Fruit fly (Drosophila melanogaster) whole organism, embryonic: Measurements from ENCODE around the gene CG5056.

Experiments
- Atf-2 ChIP-seq: fragments of 200-800 bp; sonication (Bioruptor generic); optimal IDR thresholded peaks from 2 replicates; lab custom pipeline; 2016; ENCODE audit warnings: missing biosample characterization, missing genetic modification characterization
- Bteb2 ChIP-seq: fragments of 200-800 bp; sonication (Bioruptor generic); optimal IDR thresholded peaks from 2 replicates; lab custom pipeline; 2016; ENCODE audit warnings: missing biosample characterization, missing genetic modification characterization
- CG11723 ChIP-seq: fragments of 200-800 bp; sonication (Bioruptor generic); optimal IDR thresholded peaks from 2 replicates; lab custom pipeline; 2017; ENCODE audit warnings: missing biosample characterization, mild to moderate bottlenecking, missing genetic modification characterization
- CG12391 ChIP-seq: fragments of 200-800 bp; sonication (Bioruptor generic); optimal IDR thresholded peaks from 3 replicates; lab custom pipeline; 2018; ENCODE audit warnings: missing biosample characterization, mild to moderate bottlenecking, missing genetic modification characterization, moderate library complexity
- CG12744 ChIP-seq: fragments of 200-800 bp; sonication (Bioruptor generic); optimal IDR thresholded peaks from 2 replicates; lab custom pipeline; 2016; ENCODE audit warnings: missing biosample characterization, missing genetic modification characterization
- CG14014 ChIP-seq: fragments of 200-800 bp; sonication (Bioruptor generic); IDR thresholded peaks from 2 replicates; pipeline ENCODE4 v1.3.6; 2022; ENCODE audit warnings: missing biosample characterization, missing genetic modification characterization
- CG14441 ChIP-seq: fragments of 200-800 bp; sonication (Bioruptor generic); IDR thresholded peaks from 2 replicates; pipeline ENCODE4 v1.3.6; 2022; ENCODE audit warnings: missing biosample characterization, missing genetic modification characterization
- CG1529 ChIP-seq: fragments of 200-800 bp; sonication (Bioruptor generic); optimal IDR thresholded peaks from 3 replicates; lab custom pipeline; 2018; ENCODE audit warnings: missing biosample characterization, missing genetic modification characterization
- CG15514 ChIP-seq: fragments of 200-800 bp; sonication (Bioruptor generic); optimal IDR thresholded peaks from 3 replicates; lab custom pipeline; 2017; ENCODE audit warnings: missing biosample characterization, missing genetic modification characterization, mild to moderate bottlenecking, moderate library complexity, missing genetic modification reagents
- CG1603 ChIP-seq: fragments of 200-800 bp; sonication (Bioruptor generic); optimal IDR thresholded peaks from 2 replicates; lab custom pipeline; 2019; ENCODE audit warnings: missing biosample characterization, mild to moderate bottlenecking, missing genetic modification characterization, moderate library complexity
- CG17359 ChIP-seq: fragments of 200-800 bp; sonication (Bioruptor generic); optimal IDR thresholded peaks from 3 replicates; lab custom pipeline; 2018; ENCODE audit warnings: missing biosample characterization, mild to moderate bottlenecking, missing genetic modification characterization, moderate library complexity
- CG17361 ChIP-seq: fragments of 200-800 bp; sonication (Bioruptor generic); IDR thresholded peaks from 3 replicates; pipeline ENCODE4 v1.3.6; 2022; ENCODE audit warnings: missing biosample characterization, missing genetic modification characterization
- CG17612 ChIP-seq: fragments of 200-800 bp; sonication (Bioruptor generic); IDR thresholded peaks from 2 replicates; pipeline ENCODE4 v1.3.6; 2022; ENCODE audit warnings: missing biosample characterization, missing genetic modification characterization
- CG30403 ChIP-seq: fragments of 200-800 bp; sonication (Bioruptor generic); optimal IDR thresholded peaks from 3 replicates; lab custom pipeline; 2016; ENCODE audit warnings: missing biosample characterization, missing genetic modification characterization
- CG31365 ChIP-seq: fragments of 200-800 bp; sonication (Bioruptor generic); optimal IDR thresholded peaks from 2 replicates; lab custom pipeline; 2018; ENCODE audit warnings: missing biosample characterization, mild to moderate bottlenecking, missing genetic modification characterization
- CG32532 ChIP-seq: fragments of 200-800 bp; sonication (Bioruptor generic); IDR thresholded peaks from 2 replicates; pipeline ENCODE4 v1.3.6; 2022; ENCODE audit warnings: missing biosample characterization, missing genetic modification characterization
- CG33213 ChIP-seq: fragments of 200-800 bp; sonication (Bioruptor generic); optimal IDR thresholded peaks from 3 replicates; lab custom pipeline; 2016; ENCODE audit warnings: missing biosample characterization, missing genetic modification characterization
- CG4282 ChIP-seq: fragments of 200-800 bp; sonication (Bioruptor generic); optimal IDR thresholded peaks from 2 replicates; lab custom pipeline; 2016; ENCODE audit warnings: missing biosample characterization, missing genetic modification characterization
- CG7786 ChIP-seq: fragments of 200-800 bp; sonication (Bioruptor generic); optimal IDR thresholded peaks from 2 replicates; lab custom pipeline; 2016; ENCODE audit warnings: missing biosample characterization, missing genetic modification characterization
- CG7987 ChIP-seq: fragments of 200-800 bp; sonication (Bioruptor generic); optimal IDR thresholded peaks from 2 replicates; lab custom pipeline; 2018; ENCODE audit warnings: missing biosample characterization, mild to moderate bottlenecking, missing genetic modification characterization, moderate library complexity
- CG8359 ChIP-seq: fragments of 200-800 bp; sonication (Bioruptor generic); optimal IDR thresholded peaks from 2 replicates; lab custom pipeline; 2017; ENCODE audit warnings: missing biosample characterization, mild to moderate bottlenecking, missing genetic modification characterization, borderline replicate concordance
- CG8924 ChIP-seq: fragments of 200-800 bp; optimal IDR thresholded peaks from 3 replicates; lab custom pipeline; 2019; ENCODE audit warnings: missing biosample characterization, mild to moderate bottlenecking, missing genetic modification characterization, moderate library complexity
- CkIIα-i1 ChIP-seq: fragments of 200-800 bp; sonication (Bioruptor generic); IDR thresholded peaks from 2 replicates; pipeline ENCODE4 v1.3.6; 2022; ENCODE audit warnings: missing biosample characterization, missing genetic modification characterization
- CrebB ChIP-seq: fragments of 200-800 bp; sonication (Bioruptor generic); optimal IDR thresholded peaks from 3 replicates; lab custom pipeline; 2018; ENCODE audit warnings: missing biosample characterization, mild to moderate bottlenecking, missing genetic modification characterization
- Doc2 ChIP-seq: fragments of 200-800 bp; sonication (Bioruptor generic); IDR thresholded peaks from 2 replicates; pipeline ENCODE4 v1.3.6; 2022; ENCODE audit warnings: missing biosample characterization, missing genetic modification characterization
- Dp ChIP-seq: fragments of 200-800 bp; sonication (Bioruptor generic); optimal IDR thresholded peaks from 2 replicates; lab custom pipeline; 2018; ENCODE audit warnings: missing biosample characterization, mild to moderate bottlenecking, missing genetic modification characterization, moderate library complexity
- Ets65A ChIP-seq: fragments of 200-800 bp; sonication (Bioruptor generic); peaks from one replicate; lab custom pipeline; 2016; ENCODE audit warnings: missing biosample characterization, missing genetic modification characterization
- Fer1 ChIP-seq: fragments of 200-800 bp; sonication (Bioruptor generic); optimal IDR thresholded peaks from 2 replicates; lab custom pipeline; 2017; ENCODE audit warnings: missing biosample characterization, mild to moderate bottlenecking, missing genetic modification characterization
- Fer3 ChIP-seq: fragments of 200-800 bp; sonication (Bioruptor generic); optimal IDR thresholded peaks from 2 replicates; lab custom pipeline; 2018; ENCODE audit warnings: missing biosample characterization, mild to moderate bottlenecking, missing genetic modification characterization, moderate library complexity
- HLHmδ ChIP-seq: fragments of 200-800 bp; sonication (Bioruptor generic); optimal IDR thresholded peaks from 2 replicates; lab custom pipeline; 2018; ENCODE audit warnings: missing biosample characterization, mild to moderate bottlenecking, missing genetic modification characterization, moderate library complexity
- Hey ChIP-seq: fragments of 200-800 bp; sonication (Bioruptor generic); optimal IDR thresholded peaks from 3 replicates; lab custom pipeline; 2018; ENCODE audit warnings: missing biosample characterization, mild to moderate bottlenecking, missing genetic modification characterization
- Max ChIP-seq: fragments of 200-800 bp; sonication (Bioruptor generic); optimal IDR thresholded peaks from 2 replicates; lab custom pipeline; 2016; ENCODE audit warnings: missing biosample characterization, mild to moderate bottlenecking, missing genetic modification characterization
- Stat92E ChIP-seq, 3 experiments: fragments of >200 bp in 2 of 3; fragments of 200-800 bp in 1 of 3; sonication (Bioruptor generic) in 1 of 3; optimal IDR thresholded peaks; 2 replicates each; lab custom pipeline; 2017 to 2019; ENCODE audit warnings: missing biosample characterization in 3 of 3, missing genetic modification characterization in 3 of 3, mild to moderate bottlenecking in 1 of 3, moderate library complexity in 1 of 3
- Taf1 ChIP-seq: fragments of 200-800 bp; sonication (Bioruptor generic); IDR thresholded peaks from 2 replicates; pipeline ENCODE4 v1.3.6; 2022; ENCODE audit warnings: missing biosample characterization, missing genetic modification characterization
- bbx ChIP-seq: fragments of 200-800 bp; sonication (Bioruptor generic); IDR thresholded peaks from 2 replicates; pipeline ENCODE4 v1.3.6; 2022; ENCODE audit warnings: missing biosample characterization, missing genetic modification characterization; ENCODE audit not compliant: partially characterized antibody
- dmrt11E ChIP-seq: fragments of 200-800 bp; sonication (Bioruptor generic); optimal IDR thresholded peaks from 3 replicates; lab custom pipeline; 2018; ENCODE audit warnings: missing biosample characterization, mild to moderate bottlenecking, missing genetic modification characterization, moderate library complexity
- dpn ChIP-seq, 2 experiments: fragments of 200-800 bp; sonication (Bioruptor generic); optimal IDR thresholded peaks; 3 replicates each; lab custom pipeline; 2016; ENCODE audit warnings: missing biosample characterization in 2 of 2, missing genetic modification characterization in 2 of 2
- fd3F ChIP-seq: fragments of 200-800 bp; sonication (Bioruptor generic); optimal IDR thresholded peaks from 2 replicates; lab custom pipeline; 2018; ENCODE audit warnings: missing biosample characterization, mild to moderate bottlenecking, missing genetic modification characterization, moderate library complexity
- fru ChIP-seq: fragments of >200 bp; optimal IDR thresholded peaks from 2 replicates; lab custom pipeline; 2017
- gce ChIP-seq: fragments of 200-800 bp; sonication (Bioruptor generic); IDR thresholded peaks from 3 replicates; pipeline ENCODE4 v1.3.6; 2022; ENCODE audit warnings: missing biosample characterization, missing genetic modification characterization
- gfzf ChIP-seq: fragments of 200-800 bp; sonication (Bioruptor generic); optimal IDR thresholded peaks from 2 replicates; lab custom pipeline; 2016; ENCODE audit warnings: missing biosample characterization, mild to moderate bottlenecking, missing genetic modification characterization, moderate library complexity
- grau ChIP-seq: fragments of 200-800 bp; optimal IDR thresholded peaks from 3 replicates; lab custom pipeline; 2019; ENCODE audit warnings: missing biosample characterization, mild to moderate bottlenecking, missing genetic modification characterization, moderate library complexity
- insv ChIP-seq, 2 experiments: fragments of 200-800 bp; sonication (Bioruptor generic); optimal IDR thresholded peaks; 3 replicates each; lab custom pipeline; 2016 to 2018; ENCODE audit warnings: missing biosample characterization in 2 of 2, missing genetic modification characterization in 2 of 2
- kay ChIP-seq: fragments of 200-800 bp; sonication (Bioruptor generic); optimal IDR thresholded peaks from 2 replicates; lab custom pipeline; 2016; ENCODE audit warnings: missing biosample characterization, missing genetic modification characterization
- mld ChIP-seq: fragments of 200-800 bp; sonication (Bioruptor generic); IDR thresholded peaks from 3 replicates; pipeline ENCODE4 v1.3.6; 2022; ENCODE audit warnings: missing biosample characterization, missing genetic modification characterization; ENCODE audit not compliant: partially characterized antibody
- psq ChIP-seq: fragments of 200-800 bp; sonication (Bioruptor generic); optimal IDR thresholded peaks from 2 replicates; lab custom pipeline; 2017; ENCODE audit warnings: missing biosample characterization, missing genetic modification characterization
- row ChIP-seq: fragments of 200-800 bp; sonication (Bioruptor generic); IDR thresholded peaks from 3 replicates; pipeline ENCODE4 v1.3.6; 2022; ENCODE audit warnings: missing biosample characterization, missing genetic modification characterization
- sr ChIP-seq: fragments of 200-800 bp; sonication (Bioruptor generic); IDR thresholded peaks from 3 replicates; pipeline ENCODE4 v1.3.6; 2022; ENCODE audit warnings: missing biosample characterization, missing genetic modification characterization
- sug ChIP-seq: fragments of 200-800 bp; optimal IDR thresholded peaks from 2 replicates; lab custom pipeline; 2019; ENCODE audit warnings: missing biosample characterization, mild to moderate bottlenecking, missing genetic modification characterization, moderate library complexity
- tio ChIP-seq: fragments of 200-800 bp; sonication (Bioruptor generic); optimal IDR thresholded peaks from 2 replicates; lab custom pipeline; 2017; ENCODE audit warnings: missing biosample characterization, missing genetic modification characterization, inconsistent platforms
- toy ChIP-seq: fragments of 200-800 bp; sonication (Bioruptor generic); IDR thresholded peaks from 2 replicates; pipeline ENCODE4 v1.3.6; 2022; ENCODE audit warnings: missing biosample characterization, missing genetic modification characterization
- wdn ChIP-seq: fragments of 200-800 bp; sonication (Bioruptor generic); IDR thresholded peaks from 2 replicates; pipeline ENCODE4 v1.3.6; 2022; ENCODE audit warnings: missing biosample characterization, missing genetic modification characterization

Gene CG5056

DNA sequence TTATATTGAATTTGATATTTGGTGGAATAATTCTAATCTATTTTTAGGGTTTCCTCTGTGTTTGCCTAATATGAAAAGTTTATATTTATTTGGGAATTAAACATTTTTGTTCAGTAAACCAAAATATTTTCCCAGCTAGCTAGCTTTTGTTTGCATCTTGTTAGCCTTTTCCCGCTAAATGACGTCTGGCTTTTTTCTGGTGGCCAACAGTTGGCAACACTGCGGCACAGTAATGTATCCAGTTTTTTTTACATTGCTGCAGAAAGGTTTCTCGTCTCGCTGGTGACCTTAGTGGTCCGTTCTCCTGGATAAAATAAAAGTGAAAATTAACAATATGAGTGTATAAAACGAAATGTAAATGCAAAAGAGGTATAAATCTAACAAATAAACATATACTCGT lies 2.3 kb upstream of the CG5056 start, which contains the start of gene lft (continued):
- no peak for TF ChIP-seq Fer3 (tag; lab: Kevin White, UChicago)
- no peak for TF ChIP-seq fru (lab: Kevin White, UChicago)
- TF ChIP-seq CG1529 (GFP tag; lab: Kevin White, UChicago), result no peak
- TF ChIP-seq insv (GFP tag; optimal IDR thresholded peaks at IDR 0.05; lab: Kevin White, UChicago), result no peak
- peak; percentile 48 for TF ChIP-seq gfzf (GFP tag; lab: Kevin White, UChicago)
- no peak for TF ChIP-seq CkIIα-i1
- TF ChIP-seq HLHmδ (GFP tag; lab: Kevin White, UChicago), result no peak
- no peak for TF ChIP-seq wdn
- no peak for TF ChIP-seq CG31365 (tag; lab: Kevin White, UChicago)
- peak; percentile 55; the same call in 2 of the 3 replicates for TF ChIP-seq row (GFP tag; lab: Robert Waterston, UW)
- no peak for TF ChIP-seq dmrt11E
- no peak for TF ChIP-seq CG12391
- TF ChIP-seq CG30403 (GFP tag; lab: Kevin White, UChicago), result no peak
- no peak for TF ChIP-seq tio
- no peak for TF ChIP-seq Taf1 (GFP tag; lab: Robert Waterston, UW)
- TF ChIP-seq CG33213 (GFP tag; lab: Kevin White, UChicago), result no peak
- no peak for TF ChIP-seq fd3F
- no peak for TF ChIP-seq CG12744 (GFP tag; lab: Kevin White, UChicago)
- TF ChIP-seq CG7786, result no peak
- no peak for TF ChIP-seq bbx (GFP tag; lab: Robert Waterston, UW)
- TF ChIP-seq Max (GFP tag; lab: Kevin White, UChicago), result no peak
- TF ChIP-seq dpn (GFP tag; optimal IDR thresholded peaks at IDR 0.05; lab: Kevin White, UChicago), result no peak
- no peak for TF ChIP-seq toy (GFP tag; lab: Robert Waterston, UW)
- TF ChIP-seq Hey (tag; lab: Kevin White, UChicago), result no peak
- TF ChIP-seq CG8924 (tag; lab: Kevin White, UChicago), result peak; percentile 31
- TF ChIP-seq CG14014 (GFP tag; lab: Robert Waterston, UW), result no peak
- TF ChIP-seq CG4282 (GFP tag; lab: Kevin White, UChicago), result no peak
- no peak for TF ChIP-seq CG17361
- TF ChIP-seq CG7987 (GFP tag; lab: Kevin White, UChicago), result no peak
- no peak for TF ChIP-seq CG17359 (tag; lab: Kevin White, UChicago)
- no peak for TF ChIP-seq Dp
- no peak for TF ChIP-seq gce (GFP tag; lab: Robert Waterston, UW)
- TF ChIP-seq CG17612 (GFP tag; lab: Robert Waterston, UW), result no peak
- TF ChIP-seq Stat92E (GFP tag; optimal IDR thresholded peaks at IDR 0.05; lab: Kevin White, UChicago), result no peak
- TF ChIP-seq CrebB, result no peak
- TF ChIP-seq CG8359 (GFP tag; lab: Kevin White, UChicago), result no peak
- no peak for TF ChIP-seq psq (GFP tag; lab: Kevin White, UChicago)
- TF ChIP-seq sug (tag; lab: Kevin White, UChicago), result no peak
- TF ChIP-seq mld (GFP tag; lab: Robert Waterston, UW), result no peak
- no peak for TF ChIP-seq CG11723 (GFP tag; lab: Kevin White, UChicago)
- TF ChIP-seq Bteb2 (GFP tag; lab: Kevin White, UChicago), result no peak
- TF ChIP-seq CG14441, result no peak
- peak; percentile 5 for TF ChIP-seq CG15514 (GFP tag; lab: Kevin White, UChicago)
- no peak for TF ChIP-seq Doc2 (GFP tag; lab: Robert Waterston, UW)
- no peak for TF ChIP-seq grau (tag; lab: Kevin White, UChicago)
- no peak for TF ChIP-seq Ets65A (GFP tag; lab: Kevin White, UChicago)
- peak; percentile 51 for TF ChIP-seq CG1603 (tag; lab: Kevin White, UChicago)
- TF ChIP-seq Atf-2 (GFP tag; lab: Kevin White, UChicago), result no peak
- TF ChIP-seq CG32532 (GFP tag; lab: Robert Waterston, UW), result no peak
- TF ChIP-seq sr (GFP tag; lab: Robert Waterston, UW), result no peak
- TF ChIP-seq Fer1 (GFP tag; lab: Kevin White, UChicago), result no peak
- TF ChIP-seq kay, result no peak
